Fruit fly (Drosophila melanogaster): ENCODE results near the gene CG9459.

The CG9459 gene

DNA sequence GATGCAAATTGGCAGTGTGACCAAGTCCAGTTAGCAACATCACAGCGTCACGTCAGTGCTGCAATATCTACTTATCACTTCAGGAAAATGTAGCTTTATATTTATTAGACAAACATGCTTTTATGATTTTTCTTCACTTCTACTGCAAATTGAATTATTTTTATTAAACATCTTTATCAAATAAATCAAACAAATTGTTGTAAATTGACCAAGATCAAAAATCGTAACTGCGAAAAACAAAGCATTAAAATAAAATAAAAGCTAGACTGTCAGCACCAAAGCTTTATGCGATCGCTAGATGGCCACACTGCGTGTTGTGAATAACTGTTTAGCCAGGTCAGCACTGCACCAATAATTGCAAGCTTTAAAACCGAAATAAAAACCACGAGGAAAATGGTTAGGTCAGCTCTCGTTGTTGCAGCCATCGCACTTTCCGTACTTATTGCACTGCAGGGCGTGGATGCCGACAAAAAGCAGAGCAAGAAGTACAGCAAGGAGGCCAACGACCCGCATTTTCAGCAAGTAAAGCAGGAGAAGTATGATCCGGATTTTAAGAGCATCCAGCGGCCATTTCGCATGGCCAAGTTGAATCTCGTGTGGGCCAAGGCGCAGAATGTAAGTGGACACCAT, 26.9 kb downstream of the CG9459 start, which contains the start of the genes CG12945 and CG8507 (continued):
- TF ChIP-seq mirr (GFP tag; optimal IDR thresholded peaks at IDR 0.05) = no peak
- TF ChIP-seq CG1647 (GFP tag; optimal IDR thresholded peaks at IDR 0.05) = no peak
- TF ChIP-seq unc-4 (GFP tag; IDR thresholded peaks at IDR 0.05; ENCODE audit: partially characterized antibody) = 0 out of 2 replicates have a peak, but pooled peaks have one; percentile 31
- TF ChIP-seq gsb-n (tag; optimal IDR thresholded peaks at IDR 0.05) = no peak
- peak; percentile 96 for TF ChIP-seq Sry-β (GFP tag; optimal IDR thresholded peaks at IDR 0.05)
- no peak for TF ChIP-seq da (GFP tag; optimal IDR thresholded peaks at IDR 0.05)
- TF ChIP-seq CG1792 (GFP tag; optimal IDR thresholded peaks at IDR 0.05) = no peak
- peak; percentile 35 for TF ChIP-seq CG15601 (tag; optimal IDR thresholded peaks at IDR 0.05)
- no peak for TF ChIP-seq Neu2 (GFP tag; optimal IDR thresholded peaks at IDR 0.05; ENCODE audit: borderline replicate concordance)
- no peak for TF ChIP-seq CG8089 (GFP tag; optimal IDR thresholded peaks at IDR 0.05)
- no peak for TF ChIP-seq chinmo (GFP tag; IDR thresholded peaks at IDR 0.05; ENCODE audit: partially characterized antibody)
- TF ChIP-seq pfk (GFP tag; optimal IDR thresholded peaks at IDR 0.05) = no peak
- TF ChIP-seq chm (GFP tag; IDR thresholded peaks at IDR 0.05) = no peak
- peak; percentile 39 for TF ChIP-seq Fer3 (tag; optimal IDR thresholded peaks at IDR 0.05)
- TF ChIP-seq CG12219 (GFP tag; optimal IDR thresholded peaks at IDR 0.05) = no peak
- no peak for TF ChIP-seq gt (GFP tag; IDR thresholded peaks at IDR 0.05)
- TF ChIP-seq bbx (GFP tag; IDR thresholded peaks at IDR 0.05; ENCODE audit: partially characterized antibody) = 0 out of 2 replicates have a peak, but pooled peaks have one; percentile 18
- TF ChIP-seq B-H2 (GFP tag; optimal IDR thresholded peaks at IDR 0.05) = no peak
- TF ChIP-seq pum (GFP tag; optimal IDR thresholded peaks at IDR 0.05) = peak; percentile 15
- TF ChIP-seq CG7839 (tag; optimal IDR thresholded peaks at IDR 0.05) = no peak
- peak; percentile 37; the same call in 1 of the 2 replicates for TF ChIP-seq CG4404 (GFP tag; IDR thresholded peaks at IDR 0.05)
- no peak for TF ChIP-seq CG10431 (GFP tag; optimal IDR thresholded peaks at IDR 0.05)
- TF ChIP-seq repo (GFP tag; optimal IDR thresholded peaks at IDR 0.05) = no peak
- no peak for TF ChIP-seq CG1024 (GFP tag; IDR thresholded peaks at IDR 0.05)
- TF ChIP-seq CG6254 (GFP tag; optimal IDR thresholded peaks at IDR 0.05) = no peak
- TF ChIP-seq sens (GFP tag) = peak; percentile 85
- no peak for TF ChIP-seq CG1233 (GFP tag; optimal IDR thresholded peaks at IDR 0.05)
- TF ChIP-seq Dbx (GFP tag; IDR thresholded peaks at IDR 0.05) = 0 out of 3 replicates have a peak, but pooled peaks have one; percentile 18
- TF ChIP-seq Dip2 (GFP tag; IDR thresholded peaks at IDR 0.05) = no peak
- TF ChIP-seq CG10274 (GFP tag; optimal IDR thresholded peaks at IDR 0.05) = no peak
- no peak; the same call in 1 of the 2 replicates for TF ChIP-seq CG10366 (GFP tag; IDR thresholded peaks at IDR 0.05)
- no peak for TF ChIP-seq hb (GFP tag; IDR thresholded peaks at IDR 0.05; ENCODE audit: partially characterized antibody)
- no peak for TF ChIP-seq CG1602 (GFP tag; optimal IDR thresholded peaks at IDR 0.05)
- peak; percentile 62 for TF ChIP-seq CG9817 (tag; optimal IDR thresholded peaks at IDR 0.05)
- no peak for TF ChIP-seq CTCF (GFP tag; optimal IDR thresholded peaks at IDR 0.05)
- peak; percentile 34; the same call in 1 of the 3 replicates for TF ChIP-seq dysf (GFP tag; IDR thresholded peaks at IDR 0.05)
- no peak for TF ChIP-seq kni (GFP tag; optimal IDR thresholded peaks at IDR 0.05)
- no peak for TF ChIP-seq CG14050 (GFP tag; IDR thresholded peaks at IDR 0.05)
- no peak for TF ChIP-seq CG4282 (GFP tag; optimal IDR thresholded peaks at IDR 0.05)
- TF ChIP-seq CG6791 (GFP tag; IDR thresholded peaks at IDR 0.05; ENCODE audit: partially characterized antibody) = no peak
- TF ChIP-seq kah (GFP tag; optimal IDR thresholded peaks at IDR 0.05) = no peak
- peak; percentile 16 for TF ChIP-seq CG10209 (GFP tag; optimal IDR thresholded peaks at IDR 0.05)
- peak; percentile 81 for TF ChIP-seq CG3847 (GFP tag; IDR thresholded peaks at IDR 0.05)
- TF ChIP-seq Ravus (GFP tag; IDR thresholded peaks at IDR 0.05) = no peak
- peak; percentile 67 for TF ChIP-seq CG13424 (tag; optimal IDR thresholded peaks at IDR 0.05)
- TF ChIP-seq Lhr (GFP tag; optimal IDR thresholded peaks at IDR 0.05) = no peak
- TF ChIP-seq HLH54F (GFP tag; optimal IDR thresholded peaks at IDR 0.05) = peak; percentile 33
- TF ChIP-seq Hsf (GFP tag; optimal IDR thresholded peaks at IDR 0.05) = peak; percentile 63
- no peak for TF ChIP-seq rib (GFP tag; IDR thresholded peaks at IDR 0.05)
- TF ChIP-seq CG33557 (GFP tag; optimal IDR thresholded peaks at IDR 0.05) = no peak
- peak; percentile 91 for TF ChIP-seq Ets65A (GFP tag)

All from whole organism, embryonic.